Worm (Caenorhabditis elegans): ENCODE results near the gene memi-2.

The memi-2 gene

DNA sequence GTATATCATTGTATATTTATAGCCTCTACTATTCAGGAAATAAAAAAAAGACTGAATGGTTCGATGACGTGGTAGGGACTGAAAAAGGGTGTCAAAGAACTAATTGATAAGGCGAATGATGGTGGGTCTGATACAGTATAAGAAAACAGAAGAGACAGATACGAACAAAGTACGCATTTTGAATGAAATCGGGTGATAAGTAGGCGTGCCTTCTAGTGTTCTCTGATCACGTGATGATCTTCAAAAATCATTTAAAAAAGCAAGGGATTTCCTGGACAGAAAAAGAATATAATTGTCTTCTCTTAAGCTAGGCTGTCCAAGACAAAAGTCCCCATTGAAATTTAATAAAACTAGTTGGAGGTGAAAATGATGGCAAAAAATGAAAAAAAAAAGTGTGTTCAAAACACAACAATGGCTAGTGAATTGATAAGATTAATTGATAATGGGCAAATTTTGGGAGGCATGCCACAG is 7.0 kb downstream of the memi-2 start:
- TF ChIP-seq unc-62 (GFP tag; optimal IDR thresholded peaks at IDR 0.05) (no peak), nhr-20 (tag; optimal IDR thresholded peaks at IDR 0.05) (peak; percentile 76), nhr-85 (tag) (peak; percentile 89), ceh-90 (tag; optimal IDR thresholded peaks at IDR 0.05) (no peak), fkh-4 (tag; optimal IDR thresholded peaks at IDR 0.05; ENCODE audit: borderline replicate concordance) (no peak), sox-4 (tag; optimal IDR thresholded peaks at IDR 0.05) (no peak), irx-1 (tag; optimal IDR thresholded peaks at IDR 0.05) (no peak), efl-1 (optimal IDR thresholded peaks at IDR 0.05) (no peak), efl-1 (GFP tag; optimal IDR thresholded peaks at IDR 0.05 in 1 of 2) (peak in 1 of 2 experiments; percentile 84), blmp-1 (tag; optimal IDR thresholded peaks at IDR 0.05) (peak; percentile 36), fkh-8 (tag; optimal IDR thresholded peaks at IDR 0.05) (no peak), tlp-1 (tag; optimal IDR thresholded peaks at IDR 0.05) (no peak), nhr-19 (GFP tag; conservative IDR thresholded peaks at IDR 0.05) (peak; percentile 50), pag-3 (tag; optimal IDR thresholded peaks at IDR 0.05; ENCODE audit: borderline replicate concordance, insufficient read depth) (peak; percentile 23), isw-1 (GFP tag; IDR thresholded peaks at IDR 0.05) (no peak), elt-2 (tag; optimal IDR thresholded peaks at IDR 0.05) (peak; percentile 85), snpc-4 (tag; optimal IDR thresholded peaks at IDR 0.05) (no peak), nhr-47 (tag; optimal IDR thresholded peaks at IDR 0.05) (peak; percentile 18), lin-35 (GFP tag; optimal IDR thresholded peaks at IDR 0.05) (peak in 1 of 2 experiments; percentile 45), alr-1 (tag; optimal IDR thresholded peaks at IDR 0.05; ENCODE audit: borderline replicate concordance) (no peak), ceh-82 (tag; optimal IDR thresholded peaks at IDR 0.05) (no peak), F16B12.6 (tag; optimal IDR thresholded peaks at IDR 0.05) (no peak), rnt-1 (tag; optimal IDR thresholded peaks at IDR 0.05) (no peak), nhr-11 (tag; optimal IDR thresholded peaks at IDR 0.05) (no peak), zip-4 (GFP tag; optimal IDR thresholded peaks at IDR 0.05) (no peak), lin-14 (GFP tag; optimal IDR thresholded peaks at IDR 0.05) (peak; percentile 65), sup-37 (GFP tag; optimal IDR thresholded peaks at IDR 0.05) (no peak), skn-1 (tag; optimal IDR thresholded peaks at IDR 0.05) (no peak), nhr-71 (tag; optimal IDR thresholded peaks at IDR 0.05) (peak; percentile 84), unc-98 (GFP tag; IDR thresholded peaks at IDR 0.05) (no peak), snu-23 (GFP tag; optimal IDR thresholded peaks at IDR 0.05) (peak; percentile 48), mef-2 (tag; optimal IDR thresholded peaks at IDR 0.05) (no peak), nhr-76 (tag; optimal IDR thresholded peaks at IDR 0.05) (no peak), Y116A8C.19 (tag; optimal IDR thresholded peaks at IDR 0.05; ENCODE audit: borderline replicate concordance) (no peak), grh-1 (GFP tag; IDR thresholded peaks at IDR 0.05) (no peak), mdl-1 (tag; optimal IDR thresholded peaks at IDR 0.05) (peak in 1 of 2 experiments; percentile 26), unc-86 (tag; optimal IDR thresholded peaks at IDR 0.05) (no peak), dpl-1 (GFP tag; optimal IDR thresholded peaks at IDR 0.05) (no peak), pax-3 (tag; optimal IDR thresholded peaks at IDR 0.05) (no peak), ztf-11 (tag; optimal IDR thresholded peaks at IDR 0.05) (no peak), xbp-1 (tag; optimal IDR thresholded peaks at IDR 0.05) (no peak), egl-27 (tag; optimal IDR thresholded peaks at IDR 0.05) (no peak), ceh-63 (GFP tag; optimal IDR thresholded peaks at IDR 0.05) (no peak), C34B4.2 (tag; optimal IDR thresholded peaks at IDR 0.05) (no peak), ceh-8 (GFP tag; optimal IDR thresholded peaks at IDR 0.05) (no peak), nhr-90 (tag; optimal IDR thresholded peaks at IDR 0.05; ENCODE audit: poor library complexity) (peak; percentile 73), elt-3 (tag; optimal IDR thresholded peaks at IDR 0.05) (peak in 3 of 6 experiments; percentile 6 to 82 (median 61)), nhr-12 (tag; optimal IDR thresholded peaks at IDR 0.05) (no peak), fos-1 (tag; optimal IDR thresholded peaks at IDR 0.05) (no peak), hpl-2 (GFP tag; optimal IDR thresholded peaks at IDR 0.05) (no peak), lin-13 (GFP tag; optimal IDR thresholded peaks at IDR 0.05) (no peak), unc-30 (tag; optimal IDR thresholded peaks at IDR 0.05) (no peak)

Measured in whole organism, L1 larva.